Fruit fly (Drosophila melanogaster) whole organism, embryonic: ENCODE results near the gene CG32801.

Source experiments
- Antp ChIP-seq: fragments of 200-800 bp; sonication (Bioruptor generic); optimal IDR thresholded peaks from 3 replicates; lab custom pipeline; 2016; ENCODE audit warnings: missing biosample characterization, missing genetic modification characterization
- BEAF-32 ChIP-seq: fragments of 200-800 bp; sonication (Bioruptor generic); optimal IDR thresholded peaks from 3 replicates; lab custom pipeline; 2017; ENCODE audit warnings: missing biosample characterization, missing genetic modification characterization, mild to moderate bottlenecking, moderate library complexity, missing genetic modification reagents
- CG10267 ChIP-seq: fragments of 200-800 bp; sonication (Bioruptor generic); optimal IDR thresholded peaks from 2 replicates; lab custom pipeline; 2018; ENCODE audit warnings: missing biosample characterization, mild to moderate bottlenecking, missing genetic modification characterization, moderate library complexity
- CG11456 ChIP-seq: fragments of 200-800 bp; sonication (Bioruptor generic); IDR thresholded peaks from 3 replicates; pipeline ENCODE4 v1.3.6; 2022; ENCODE audit warnings: missing biosample characterization, missing genetic modification characterization
- CG12236 ChIP-seq: fragments of 200-800 bp; sonication (Bioruptor generic); optimal IDR thresholded peaks from 2 replicates; lab custom pipeline; 2016; ENCODE audit warnings: missing biosample characterization, missing genetic modification characterization
- CG12744 ChIP-seq: fragments of 200-800 bp; sonication (Bioruptor generic); optimal IDR thresholded peaks from 2 replicates; lab custom pipeline; 2016; ENCODE audit warnings: missing biosample characterization, missing genetic modification characterization
- CG13775 ChIP-seq: fragments of 200-800 bp; sonication (Bioruptor generic); optimal IDR thresholded peaks from 3 replicates; lab custom pipeline; 2017; ENCODE audit warnings: missing biosample characterization, mild to moderate bottlenecking, missing genetic modification characterization
- CG15011 ChIP-seq: fragments of 200-800 bp; sonication (Bioruptor generic); optimal IDR thresholded peaks from 3 replicates; lab custom pipeline; 2018; ENCODE audit warnings: missing biosample characterization, mild to moderate bottlenecking, missing genetic modification characterization
- CG18599 ChIP-seq: fragments of 200-800 bp; sonication (Bioruptor generic); optimal IDR thresholded peaks from 3 replicates; lab custom pipeline; 2017; ENCODE audit warnings: missing biosample characterization, missing genetic modification characterization, mild to moderate bottlenecking, moderate library complexity, missing genetic modification reagents
- CG18764 ChIP-seq: fragments of 200-800 bp; sonication (Bioruptor generic); optimal IDR thresholded peaks from 3 replicates; lab custom pipeline; 2016; ENCODE audit warnings: missing biosample characterization, missing genetic modification characterization
- CG2678 ChIP-seq: fragments of 200-800 bp; sonication (Bioruptor generic); optimal IDR thresholded peaks from 3 replicates; lab custom pipeline; 2019; ENCODE audit warnings: missing biosample characterization, mild to moderate bottlenecking, missing genetic modification characterization, moderate library complexity
- CG32767 ChIP-seq: fragments of 200-800 bp; sonication (Bioruptor generic); IDR thresholded peaks from 2 replicates; pipeline ENCODE4 v1.3.6; 2022; ENCODE audit warnings: missing biosample characterization, missing genetic modification characterization
- CG3838 ChIP-seq: fragments of 200-800 bp; sonication (Bioruptor generic); optimal IDR thresholded peaks from 3 replicates; lab custom pipeline; 2016; ENCODE audit warnings: missing biosample characterization, missing genetic modification characterization
- CG3995 ChIP-seq: fragments of 200-800 bp; sonication (Bioruptor generic); optimal IDR thresholded peaks from 3 replicates; lab custom pipeline; 2016; ENCODE audit warnings: missing biosample characterization, missing genetic modification characterization
- CG4424 ChIP-seq: fragments of 200-800 bp; sonication (Bioruptor generic); optimal IDR thresholded peaks from 3 replicates; lab custom pipeline; 2016; ENCODE audit warnings: missing biosample characterization, missing genetic modification characterization
- CG9609 ChIP-seq: fragments of 200-800 bp; sonication (Bioruptor generic); optimal IDR thresholded peaks from 3 replicates; lab custom pipeline; 2016; ENCODE audit warnings: missing biosample characterization, missing genetic modification characterization
- CG9797 ChIP-seq: fragments of 200-800 bp; sonication (Bioruptor generic); optimal IDR thresholded peaks from 3 replicates; lab custom pipeline; 2018; ENCODE audit warnings: missing biosample characterization, mild to moderate bottlenecking, missing genetic modification characterization
- CG9876 ChIP-seq: fragments of 200-800 bp; sonication (Bioruptor generic); optimal IDR thresholded peaks from 2 replicates; lab custom pipeline; 2016; ENCODE audit warnings: missing biosample characterization, missing genetic modification characterization
- CG9932 ChIP-seq: fragments of 200-800 bp; sonication (Bioruptor generic); IDR thresholded peaks from 2 replicates; pipeline ENCODE4 v1.3.6; 2022; ENCODE audit warnings: missing biosample characterization, missing genetic modification characterization
- CHES-1-like ChIP-seq: fragments of 200-800 bp; sonication (Bioruptor generic); optimal IDR thresholded peaks from 2 replicates; lab custom pipeline; 2016; ENCODE audit warnings: missing biosample characterization, missing genetic modification characterization
- Gug ChIP-seq: fragments of 200-800 bp; sonication (Bioruptor generic); IDR thresholded peaks from 4 replicates; pipeline ENCODE4 v1.3.6; 2022; ENCODE audit warnings: missing biosample characterization, missing genetic modification characterization
- Hr3 ChIP-seq: fragments of 200-800 bp; sonication (Bioruptor generic); optimal IDR thresholded peaks from 3 replicates; lab custom pipeline; 2016; ENCODE audit warnings: missing biosample characterization, missing genetic modification characterization
- Lhr ChIP-seq: fragments of 200-800 bp; sonication (Bioruptor generic); optimal IDR thresholded peaks from 3 replicates; lab custom pipeline; 2017; ENCODE audit warnings: mild to moderate bottlenecking, missing biosample characterization, missing genetic modification reagents, missing genetic modification characterization
- Neu2 ChIP-seq: fragments of 200-800 bp; sonication (Bioruptor generic); optimal IDR thresholded peaks from 3 replicates; lab custom pipeline; 2016; ENCODE audit warnings: missing biosample characterization, missing genetic modification characterization, borderline replicate concordance
- NfI ChIP-seq: fragments of 200-800 bp; sonication (Bioruptor generic); optimal IDR thresholded peaks from 3 replicates; lab custom pipeline; 2018; ENCODE audit warnings: missing biosample characterization, mild to moderate bottlenecking, missing genetic modification characterization, moderate library complexity
- Oaz ChIP-seq: fragments of 200-800 bp; sonication (Bioruptor generic); IDR thresholded peaks from 2 replicates; pipeline ENCODE4 v1.3.6; 2022; ENCODE audit warnings: missing biosample characterization, missing genetic modification characterization
- Ptx1 ChIP-seq: fragments of 200-800 bp; sonication (Bioruptor generic); IDR thresholded peaks from 2 replicates; pipeline ENCODE4 v1.3.6; 2022; ENCODE audit warnings: missing biosample characterization, missing genetic modification characterization
- Six4 ChIP-seq: fragments of 200-800 bp; sonication (Bioruptor generic); optimal IDR thresholded peaks from 2 replicates; lab custom pipeline; 2016; ENCODE audit warnings: missing biosample characterization, missing genetic modification characterization
- Usf ChIP-seq: fragments of 200-800 bp; sonication (Bioruptor generic); optimal IDR thresholded peaks from 2 replicates; lab custom pipeline; 2017; ENCODE audit warnings: missing genotype, missing biosample characterization, missing genetic modification characterization
- ash1 ChIP-seq: fragments of 200-800 bp; sonication (Bioruptor generic); optimal IDR thresholded peaks from 2 replicates; lab custom pipeline; 2018; ENCODE audit warnings: missing biosample characterization, mild to moderate bottlenecking, missing genetic modification characterization
- chn ChIP-seq: fragments of 200-800 bp; sonication (Bioruptor generic); optimal IDR thresholded peaks from 2 replicates; lab custom pipeline; 2016; ENCODE audit warnings: missing biosample characterization, missing genetic modification characterization
- danr ChIP-seq: fragments of 200-800 bp; sonication (Bioruptor generic); IDR thresholded peaks from 2 replicates; pipeline ENCODE4 v1.3.6; 2022; ENCODE audit warnings: missing biosample characterization, missing genetic modification characterization
- disco-r ChIP-seq: fragments of 200-800 bp; sonication (Bioruptor generic); optimal IDR thresholded peaks from 2 replicates; lab custom pipeline; 2016; ENCODE audit warnings: missing biosample characterization, missing genetic modification characterization
- exex ChIP-seq: fragments of 200-800 bp; sonication (Bioruptor generic); optimal IDR thresholded peaks from 4 replicates; lab custom pipeline; 2018; ENCODE audit warnings: missing biosample characterization, mild to moderate bottlenecking, missing genetic modification characterization, moderate library complexity
- ftz-f1 ChIP-seq: fragments of 200-800 bp; sonication (Bioruptor generic); optimal IDR thresholded peaks from 2 replicates; lab custom pipeline; 2016; ENCODE audit warnings: missing biosample characterization, missing genetic modification characterization
- gfzf ChIP-seq: fragments of 200-800 bp; sonication (Bioruptor generic); optimal IDR thresholded peaks from 2 replicates; lab custom pipeline; 2016; ENCODE audit warnings: missing biosample characterization, mild to moderate bottlenecking, missing genetic modification characterization, moderate library complexity
- gsb ChIP-seq: fragments of 200-800 bp; sonication (Bioruptor generic); IDR thresholded peaks from 2 replicates; pipeline ENCODE4 v1.3.6; 2022; ENCODE audit warnings: missing biosample characterization, missing genetic modification characterization
- hb ChIP-seq: fragments of 200-800 bp; sonication (Bioruptor generic); IDR thresholded peaks from 3 replicates; pipeline ENCODE4 v1.3.6; 2022; ENCODE audit warnings: missing biosample characterization, missing genetic modification characterization; ENCODE audit not compliant: partially characterized antibody
- ind ChIP-seq: fragments of 200-800 bp; sonication (Bioruptor generic); optimal IDR thresholded peaks from 3 replicates; lab custom pipeline; 2016; ENCODE audit warnings: missing biosample characterization, missing genetic modification characterization
- ken ChIP-seq: fragments of 200-800 bp; sonication (Bioruptor generic); IDR thresholded peaks from 3 replicates; pipeline ENCODE4 v1.3.6; 2022; ENCODE audit warnings: missing biosample characterization, missing genetic modification characterization
- kni ChIP-seq: fragments of 200-800 bp; sonication (Bioruptor generic); optimal IDR thresholded peaks from 3 replicates; lab custom pipeline; 2017; ENCODE audit warnings: mild to moderate bottlenecking, missing biosample characterization, missing genetic modification reagents, missing genetic modification characterization
- pnt ChIP-seq: fragments of 200-800 bp; sonication (Bioruptor generic); optimal IDR thresholded peaks from 3 replicates; lab custom pipeline; 2016; ENCODE audit warnings: missing biosample characterization, missing genetic modification characterization
- prd ChIP-seq, 3 experiments: fragments of >200 bp in 2 of 3; fragments of 200-800 bp in 1 of 3; sonication (Bioruptor generic) in 1 of 3; optimal IDR thresholded peaks in 2 of 3; IDR thresholded peaks in 1 of 3; 2 replicates in 2 of 3; 3 replicates in 1 of 3; pipeline versions ENCODE4 v1.3.6 to Lab custom; 2017 to 2022; ENCODE audit warnings: missing biosample characterization in 1 of 3, missing genetic modification characterization in 1 of 3
- row ChIP-seq: fragments of 200-800 bp; sonication (Bioruptor generic); IDR thresholded peaks from 3 replicates; pipeline ENCODE4 v1.3.6; 2022; ENCODE audit warnings: missing biosample characterization, missing genetic modification characterization
- ssp ChIP-seq: fragments of 200-800 bp; sonication (Bioruptor generic); IDR thresholded peaks from 2 replicates; pipeline ENCODE4 v1.3.6; 2022; ENCODE audit warnings: missing biosample characterization, missing genetic modification characterization
- toy ChIP-seq: fragments of 200-800 bp; sonication (Bioruptor generic); IDR thresholded peaks from 2 replicates; pipeline ENCODE4 v1.3.6; 2022; ENCODE audit warnings: missing biosample characterization, missing genetic modification characterization
- vfl ChIP-seq: fragments of 200-800 bp; sonication (Bioruptor generic); optimal IDR thresholded peaks from 2 replicates; lab custom pipeline; 2016; ENCODE audit warnings: missing biosample characterization, missing genetic modification characterization
- vnd ChIP-seq: fragments of 200-800 bp; sonication (Bioruptor generic); IDR thresholded peaks from 3 replicates; pipeline ENCODE4 v1.3.6; 2022; ENCODE audit warnings: missing biosample characterization, missing genetic modification characterization; ENCODE audit not compliant: partially characterized antibody
- wor ChIP-seq: fragments of 200-800 bp; sonication (Bioruptor generic); IDR thresholded peaks from 2 replicates; pipeline ENCODE4 v1.3.6; 2022; ENCODE audit warnings: missing biosample characterization, missing genetic modification characterization
- zfh2 ChIP-seq: fragments of 200-800 bp; sonication (Bioruptor generic); optimal IDR thresholded peaks from 2 replicates; lab custom pipeline; 2016; ENCODE audit warnings: missing biosample characterization, missing genetic modification characterization

CG32801 gene

dm6 chrX:1951391-1952066 is 48.6 kb upstream of the CG32801 start (continued):
- TF ChIP-seq exex (tag; lab: Kevin White, UChicago): peak; percentile 76
- TF ChIP-seq CG10267: peak; percentile 90
- peak; percentile 98 for TF ChIP-seq CG18599
- no peak for TF ChIP-seq gfzf (GFP tag; lab: Kevin White, UChicago)
- peak; percentile 72 for TF ChIP-seq CG3995 (GFP tag; lab: Kevin White, UChicago)
- TF ChIP-seq Hr3 (GFP tag; lab: Kevin White, UChicago): peak; percentile 89
- TF ChIP-seq CG4424 (GFP tag; lab: Kevin White, UChicago): peak; percentile 97
- peak; percentile 91 for TF ChIP-seq CG15011
- peak; percentile 89 for TF ChIP-seq CG9876 (GFP tag; lab: Kevin White, UChicago)
- TF ChIP-seq CG13775 (GFP tag; lab: Kevin White, UChicago): peak; percentile 92
- TF ChIP-seq Lhr (GFP tag; lab: Kevin White, UChicago): peak; percentile 87
- peak; percentile 79 for TF ChIP-seq ftz-f1
- no peak for TF ChIP-seq vnd (GFP tag; lab: Robert Waterston, UW)
- TF ChIP-seq Usf (GFP tag; lab: Kevin White, UChicago): peak; percentile 81
- peak; percentile 84 for TF ChIP-seq vfl (GFP tag; lab: Kevin White, UChicago)
- TF ChIP-seq disco-r: peak; percentile 92
- peak; percentile 91 for TF ChIP-seq CG32767
- peak; percentile 77 for TF ChIP-seq ssp (GFP tag; lab: Robert Waterston, UW)
- TF ChIP-seq CG11456 (GFP tag; lab: Robert Waterston, UW): peak; percentile 95
- peak; percentile 91 for TF ChIP-seq zfh2
- TF ChIP-seq Neu2 (GFP tag; lab: Kevin White, UChicago): peak; percentile 50
- peak; percentile 91 for TF ChIP-seq Ptx1 (GFP tag; lab: Robert Waterston, UW)
- TF ChIP-seq CG3838: peak; percentile 85
- TF ChIP-seq hb: no peak
- TF ChIP-seq CG2678 (tag; lab: Kevin White, UChicago): peak; percentile 97
- peak; percentile 89 for TF ChIP-seq Gug (GFP tag; lab: Robert Waterston, UW)
- TF ChIP-seq Six4 (GFP tag; lab: Kevin White, UChicago): peak; percentile 95
- TF ChIP-seq ash1 (GFP tag; lab: Kevin White, UChicago): peak; percentile 86
- peak; percentile 76; the same call in 1 of the 2 replicates for TF ChIP-seq danr
- no peak for TF ChIP-seq BEAF-32 (GFP tag; lab: Kevin White, UChicago)
- TF ChIP-seq wor: peak; percentile 85
- TF ChIP-seq toy (GFP tag; lab: Robert Waterston, UW): peak; percentile 85
- peak; percentile 86 for TF ChIP-seq kni (GFP tag; lab: Kevin White, UChicago)
- peak; percentile 95 for TF ChIP-seq CG18764 (GFP tag; lab: Kevin White, UChicago)
- TF ChIP-seq Antp: peak; percentile 98
- TF ChIP-seq CG9609 (GFP tag; lab: Kevin White, UChicago): peak; percentile 96
- TF ChIP-seq row (GFP tag; lab: Robert Waterston, UW): peak; percentile 89
- peak; percentile 91 for TF ChIP-seq CG12744 (GFP tag; lab: Kevin White, UChicago)
- TF ChIP-seq CHES-1-like: peak; percentile 95
- TF ChIP-seq pnt (GFP tag; lab: Kevin White, UChicago): peak; percentile 94
- no peak for TF ChIP-seq prd (optimal IDR thresholded peaks at IDR 0.05; lab: Kevin White, UChicago)
- peak; percentile 91 for TF ChIP-seq prd (GFP tag; IDR thresholded peaks at IDR 0.05; lab: Robert Waterston, UW)
- peak; percentile 96 for TF ChIP-seq NfI (GFP tag; lab: Kevin White, UChicago)
- TF ChIP-seq gsb (GFP tag; lab: Robert Waterston, UW): peak; percentile 68
- peak; percentile 56 for TF ChIP-seq CG9797
- peak; percentile 97 for TF ChIP-seq ind (GFP tag; lab: Kevin White, UChicago)
- peak; percentile 83 for TF ChIP-seq CG9932 (GFP tag; lab: Robert Waterston, UW)
- peak; percentile 95 for TF ChIP-seq chn
- peak; percentile 94 for TF ChIP-seq CG12236 (GFP tag; lab: Kevin White, UChicago)
- peak; percentile 78 for TF ChIP-seq Oaz (GFP tag; lab: Robert Waterston, UW)
- peak; percentile 93 for TF ChIP-seq ken (GFP tag; lab: Robert Waterston, UW)
